Worm (Caenorhabditis elegans): ENCODE data around the gene F57G9.3.
"Not testable (repeated sequence)": the region's sequence is repeated elsewhere in the genome, so short reads cannot be mapped to it uniquely, and the experiment has no call there.

The F57G9.3 gene

DNA sequence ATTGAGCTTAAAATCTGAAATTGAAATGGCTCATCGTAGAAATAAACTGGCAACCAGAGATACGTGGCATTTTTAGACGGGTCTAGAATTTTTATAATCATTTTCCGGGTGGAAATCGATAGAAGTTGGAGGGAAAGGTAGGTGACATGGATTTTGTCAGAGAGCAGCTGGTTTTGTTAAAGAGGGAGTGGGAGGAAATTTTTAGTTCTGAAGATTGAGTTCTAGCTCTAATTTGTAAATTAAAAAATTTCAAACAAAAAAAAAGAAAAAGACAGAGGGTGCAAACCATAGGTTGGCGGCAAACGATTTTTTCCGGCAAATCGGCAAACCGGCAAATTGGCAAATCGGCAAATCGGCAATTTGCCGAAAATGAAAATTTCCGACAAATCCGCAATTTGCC lies 46.6 kb upstream of the F57G9.3 start, which contains the start of gene sre-32:
TSS of gene sre-32 (minus strand) at position 101 of the 400 bp plus-strand sequence.
- TF ChIP-seq nhr-76 (tag; optimal IDR thresholded peaks at IDR 0.05) = no peak
- no peak for TF ChIP-seq egl-5 (tag; optimal IDR thresholded peaks at IDR 0.05)
- TF ChIP-seq nfya-1 (tag; optimal IDR thresholded peaks at IDR 0.05; ENCODE audit: insufficient read depth) = no peak
- no peak for TF ChIP-seq skn-1 (tag; optimal IDR thresholded peaks at IDR 0.05)
- no peak for TF ChIP-seq ceh-9 (tag; optimal IDR thresholded peaks at IDR 0.05)
- no peak for TF ChIP-seq elt-1 (tag; optimal IDR thresholded peaks at IDR 0.05)
- TF ChIP-seq ceh-16 (tag; optimal IDR thresholded peaks at IDR 0.05) = no peak

ce11 chrII:12452754-12453352 lies 42.8 kb upstream of the F57G9.3 start, which contains the start of the genes sre-35 and sre-33:
TSS of gene sre-35 (minus strand) at chrII:12452854.
TSS of gene sre-33 (plus strand) at chrII:12453302.
- TF ChIP-seq nhr-25 (tag; optimal IDR thresholded peaks at IDR 0.05) (no peak), mml-1 (tag; optimal IDR thresholded peaks at IDR 0.05) (no peak), zag-1 (tag; optimal IDR thresholded peaks at IDR 0.05) (no peak), tbx-2 (tag; optimal IDR thresholded peaks at IDR 0.05) (no peak), hmg-11 (tag; optimal IDR thresholded peaks at IDR 0.05) (no peak), ztf-11 (tag; optimal IDR thresholded peaks at IDR 0.05) (no peak), fkh-10 (GFP tag; optimal IDR thresholded peaks at IDR 0.05) (no peak), nfya-1 (tag; optimal IDR thresholded peaks at IDR 0.05; ENCODE audit: insufficient read depth) (no peak), ZK546.5 (tag; optimal IDR thresholded peaks at IDR 0.05) (no peak), skn-1 (tag; optimal IDR thresholded peaks at IDR 0.05) (no peak), sea-2 (GFP tag; optimal IDR thresholded peaks at IDR 0.05) (no peak)

DNA sequence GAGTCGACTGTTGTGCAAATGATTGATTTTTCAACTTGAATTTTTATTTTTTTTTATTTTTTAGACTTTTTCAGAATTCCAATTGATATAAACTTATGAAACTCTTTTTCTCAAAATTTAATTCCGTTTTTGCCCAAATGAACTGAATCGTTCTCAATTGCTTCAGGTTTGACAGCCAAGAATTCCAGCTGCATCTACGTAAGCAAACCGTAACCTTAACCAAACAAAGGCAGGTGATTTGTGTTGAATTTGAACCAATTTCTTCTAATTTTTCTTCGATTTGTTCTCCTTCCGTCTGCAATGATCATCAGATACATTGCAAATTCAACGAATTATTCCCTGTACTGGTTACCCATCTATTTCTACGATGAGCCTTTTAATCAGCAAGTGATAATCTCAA lies 39.8 kb upstream of the F57G9.3 start, which contains the start of gene sre-34:
TSS of gene sre-34 (plus strand) at position 301 of the 400 bp plus-strand sequence.
- no peak for TF ChIP-seq nhr-11 (tag; optimal IDR thresholded peaks at IDR 0.05)
- no peak for TF ChIP-seq unc-62 (GFP tag; optimal IDR thresholded peaks at IDR 0.05)
- no peak for TF ChIP-seq ceh-28 (tag; optimal IDR thresholded peaks at IDR 0.05)

ce11 chrII:12448241-12448640 lies 38.2 kb upstream of the F57G9.3 start, which contains the start of gene srh-27:
TSS of gene srh-27 (plus strand) at chrII:12448541.
- no peak for TF ChIP-seq ceh-16 (tag; optimal IDR thresholded peaks at IDR 0.05)
- TF ChIP-seq nhr-76 (tag; optimal IDR thresholded peaks at IDR 0.05) = no peak
- TF ChIP-seq lin-39 (tag; optimal IDR thresholded peaks at IDR 0.05) = no peak
- no peak for TF ChIP-seq nfya-1 (tag; optimal IDR thresholded peaks at IDR 0.05; ENCODE audit: insufficient read depth)
- no peak for TF ChIP-seq pqm-1 (tag; optimal IDR thresholded peaks at IDR 0.05)
- no peak for TF ChIP-seq nhr-12 (tag; optimal IDR thresholded peaks at IDR 0.05)
- TF ChIP-seq unc-39 (tag; optimal IDR thresholded peaks at IDR 0.05) = no peak
- TF ChIP-seq nhr-67 (tag; optimal IDR thresholded peaks at IDR 0.05) = no peak
- TF ChIP-seq ztf-11 (tag; optimal IDR thresholded peaks at IDR 0.05) = no peak
- no peak for TF ChIP-seq ama-1 (optimal IDR thresholded peaks at IDR 0.05)

- TF ChIP-seq fkh-2 (tag; optimal IDR thresholded peaks at IDR 0.05) (no peak), egl-27 (tag; optimal IDR thresholded peaks at IDR 0.05) (no peak), ceh-82 (tag; optimal IDR thresholded peaks at IDR 0.05) (no peak), aly-2 (tag; optimal IDR thresholded peaks at IDR 0.05) (no peak), nhr-77 (tag; optimal IDR thresholded peaks at IDR 0.05) (no peak), nhr-11 (tag; optimal IDR thresholded peaks at IDR 0.05) (no peak), ZK546.5 (tag; optimal IDR thresholded peaks at IDR 0.05) (no peak), hmg-11 (tag; optimal IDR thresholded peaks at IDR 0.05) (no peak), unc-39 (tag; optimal IDR thresholded peaks at IDR 0.05) (no peak), nhr-12 (tag; optimal IDR thresholded peaks at IDR 0.05) (no peak)
Observed at ce11 chrII:12444679-12445376, 34.8 kb upstream of the F57G9.3 start, which contains the start of the genes W05H5.1 and pitr-6. TSS of gene W05H5.1 (minus strand) at chrII:12444779. TSS of gene pitr-6 (plus strand) at chrII:12445326.

ce11 chrII:12441164-12441563 lies 31.2 kb upstream of the F57G9.3 start, which contains the start of gene Y57A10C.10:
TSS of gene Y57A10C.10 (minus strand) at chrII:12441264.
- not testable (repeated sequence) for TF ChIP-seq nhr-76 (tag; optimal IDR thresholded peaks at IDR 0.05); tbx-2 (tag; optimal IDR thresholded peaks at IDR 0.05); nhr-43 (tag; optimal IDR thresholded peaks at IDR 0.05; ENCODE audit: poor library complexity, severe bottlenecking)

Data from whole organism, L3 larva.